Worm (Caenorhabditis elegans) whole organism, young adult: Measurements from ENCODE around the gene gfi-1.

ENCODE experiments used
- B0261.1 ChIP-seq: sonication (generic microtip); optimal IDR thresholded peaks from 2 replicates; lab custom pipeline; 2016; ENCODE audit warnings: mild to moderate bottlenecking, missing genetic modification characterization, moderate library complexity, missing compliant biosample characterization
- F49E8.2 ChIP-seq: sonication (generic microtip); optimal IDR thresholded peaks from 3 replicates; lab custom pipeline; 2017; ENCODE audit warnings: missing genetic modification characterization, mild to moderate bottlenecking, missing compliant biosample characterization, antibody characterized with exemption, moderate library complexity; ENCODE audit not compliant: insufficient read depth
- K11D2.4 ChIP-seq: fragments of 200-800 bp; sonication (Bioruptor generic); IDR thresholded peaks from 2 replicates; pipeline ENCODE4 v1.3.6; 2022; ENCODE audit warnings: missing genetic modification reagents, missing genetic modification characterization, missing compliant biosample characterization
- T07F8.4 ChIP-seq: sonication (generic microtip); optimal IDR thresholded peaks from 2 replicates; lab custom pipeline; 2016; ENCODE audit warnings: mild to moderate bottlenecking, missing genetic modification characterization, moderate library complexity, missing compliant biosample characterization
- T26A5.8 ChIP-seq: sonication (generic microtip); optimal IDR thresholded peaks from 2 replicates; lab custom pipeline; 2016; ENCODE audit warnings: missing genetic modification characterization, missing compliant biosample characterization
- Y53G8AR.9 ChIP-seq: fragments of 200-800 bp; sonication (Bioruptor generic); conservative IDR thresholded peaks from 2 replicates; pipeline ENCODE4 v1.3.6; 2022; ENCODE audit warnings: missing genetic modification reagents, missing genetic modification characterization, missing compliant biosample characterization
- Y67H2A.10 ChIP-seq: fragments of 200-800 bp; sonication (Bioruptor generic); conservative IDR thresholded peaks from 2 replicates; pipeline ENCODE4 v1.3.6; 2022; ENCODE audit warnings: missing genetic modification reagents, missing genetic modification characterization, missing compliant biosample characterization
- ZK185.1 ChIP-seq: sonication (generic microtip); optimal IDR thresholded peaks from 2 replicates; lab custom pipeline; 2016; ENCODE audit warnings: mild to moderate bottlenecking, missing genetic modification characterization, missing compliant biosample characterization; ENCODE audit not compliant: poor library complexity, severe bottlenecking
- bed-2 ChIP-seq: fragments of 200-800 bp; sonication (Bioruptor generic); IDR thresholded peaks from 2 replicates; pipeline ENCODE4 v1.3.6; 2022; ENCODE audit warnings: missing genetic modification reagents, missing genetic modification characterization, missing compliant biosample characterization
- ceh-79 ChIP-seq: sonication (generic microtip); optimal IDR thresholded peaks from 2 replicates; lab custom pipeline; 2017; ENCODE audit warnings: mild to moderate bottlenecking, missing genetic modification characterization, missing compliant biosample characterization
- dox-1 ChIP-seq: fragments of 200-800 bp; sonication (Bioruptor generic); IDR thresholded peaks from 2 replicates; pipeline ENCODE4 v1.3.6; 2022; ENCODE audit warnings: missing genetic modification reagents, missing genetic modification characterization, missing compliant biosample characterization
- dpl-1 ChIP-seq: fragments of 150-350 bp; optimal IDR thresholded peaks from 2 replicates; lab custom pipeline; 2014; ENCODE audit warnings: missing biosample characterization, missing genetic modification reagents, missing genetic modification characterization
- egl-44 ChIP-seq: fragments of 200-800 bp; sonication (Bioruptor generic); IDR thresholded peaks from 2 replicates; pipeline ENCODE4 v1.3.6; 2022; ENCODE audit warnings: missing genetic modification reagents, missing genetic modification characterization, missing compliant biosample characterization
- ekl-4 ChIP-seq: fragments of 200-800 bp; sonication (Bioruptor generic); IDR thresholded peaks from 2 replicates; pipeline ENCODE4 v1.3.6; 2022; ENCODE audit warnings: missing genetic modification reagents, missing genetic modification characterization, missing compliant biosample characterization
- ets-4 ChIP-seq: fragments of 200-800 bp; sonication (Bioruptor generic); optimal IDR thresholded peaks from 2 replicates; lab custom pipeline; 2018; ENCODE audit warnings: mild to moderate bottlenecking, missing genetic modification characterization, missing compliant biosample characterization
- hlh-12 ChIP-seq: sonication (generic microtip); optimal IDR thresholded peaks from 2 replicates; lab custom pipeline; 2016; ENCODE audit warnings: missing genetic modification characterization, missing compliant biosample characterization
- hlh-26 ChIP-seq: fragments of 200-800 bp; sonication (Bioruptor generic); conservative IDR thresholded peaks from 2 replicates; pipeline ENCODE4 v1.3.6; 2022; ENCODE audit warnings: missing genetic modification reagents, missing genetic modification characterization, missing compliant biosample characterization
- hmg-20 ChIP-seq: fragments of 200-800 bp; sonication (Bioruptor generic); IDR thresholded peaks from 2 replicates; pipeline ENCODE4 v1.3.6; 2022; ENCODE audit warnings: missing genetic modification reagents, missing genetic modification characterization, missing compliant biosample characterization
- madf-3 ChIP-seq: fragments of 200-800 bp; sonication (Bioruptor generic); IDR thresholded peaks from 2 replicates; pipeline ENCODE4 v1.3.6; 2022; ENCODE audit warnings: missing genetic modification reagents, missing genetic modification characterization, missing compliant biosample characterization
- madf-6 ChIP-seq: fragments of 200-800 bp; sonication (Bioruptor generic); IDR thresholded peaks from 2 replicates; pipeline ENCODE4 v1.3.6; 2022; ENCODE audit warnings: missing genetic modification reagents, missing genetic modification characterization, missing compliant biosample characterization
- mcd-1 ChIP-seq: fragments of 200-800 bp; sonication (Bioruptor generic); IDR thresholded peaks from 2 replicates; pipeline ENCODE4 v1.3.6; 2022; ENCODE audit warnings: missing genetic modification reagents, missing genetic modification characterization, missing compliant biosample characterization
- mel-28 ChIP-seq: sonication (generic microtip); optimal IDR thresholded peaks from 2 replicates; lab custom pipeline; 2016; ENCODE audit warnings: borderline replicate concordance, mild to moderate bottlenecking, missing genetic modification characterization, missing compliant biosample characterization
- mes-4 ChIP-seq: sonication (generic microtip); optimal IDR thresholded peaks from 2 replicates; lab custom pipeline; 2016; ENCODE audit warnings: missing genotype, missing genetic modification characterization, missing compliant biosample characterization
- mxl-1 ChIP-seq: sonication (generic microtip); optimal IDR thresholded peaks from 2 replicates; lab custom pipeline; 2016; ENCODE audit warnings: missing genetic modification characterization, missing compliant biosample characterization
- nfya-2 ChIP-seq: fragments of 200-800 bp; sonication (Bioruptor generic); IDR thresholded peaks from 2 replicates; pipeline ENCODE4 v1.3.6; 2022; ENCODE audit warnings: missing genetic modification reagents, missing genetic modification characterization, missing compliant biosample characterization
- nfyb-1 ChIP-seq: fragments of 200-800 bp; sonication (Bioruptor generic); IDR thresholded peaks from 2 replicates; pipeline ENCODE4 v1.3.6; 2022; ENCODE audit warnings: missing genetic modification reagents, missing genetic modification characterization, missing compliant biosample characterization
- nhr-120 ChIP-seq: fragments of 200-800 bp; sonication (Bioruptor generic); IDR thresholded peaks from 2 replicates; pipeline ENCODE4 v1.3.6; 2022; ENCODE audit warnings: missing genetic modification characterization, missing compliant biosample characterization
- nhr-179 ChIP-seq: sonication (generic microtip); optimal IDR thresholded peaks from 2 replicates; lab custom pipeline; 2016; ENCODE audit warnings: mild to moderate bottlenecking, missing genetic modification characterization, missing compliant biosample characterization
- nhr-80 ChIP-seq: sonication (generic microtip); optimal IDR thresholded peaks from 2 replicates; lab custom pipeline; 2016; ENCODE audit warnings: missing genetic modification characterization, missing compliant biosample characterization
- rec-8 ChIP-seq, 2 experiments: sonication (generic microtip); optimal IDR thresholded peaks; 2 replicates each; lab custom pipeline; 2016; ENCODE audit warnings: mild to moderate bottlenecking in 2 of 2, missing genetic modification characterization in 2 of 2, missing genetic modification reagents in 2 of 2, missing genotype in 2 of 2, missing biosample characterization in 1 of 2, missing compliant biosample characterization in 1 of 2, moderate library complexity in 1 of 2
- sdz-38 ChIP-seq: sonication (generic microtip); optimal IDR thresholded peaks from 2 replicates; lab custom pipeline; 2016; ENCODE audit warnings: missing genotype, missing genetic modification characterization, missing compliant biosample characterization
- snpc-1.1 ChIP-seq: sonication (generic microtip); optimal IDR thresholded peaks from 2 replicates; lab custom pipeline; 2017; ENCODE audit warnings: missing genetic modification characterization, mild to moderate bottlenecking, missing compliant biosample characterization, antibody characterized with exemption, moderate library complexity, missing genotype, missing genetic modification reagents; ENCODE audit not compliant: insufficient read depth
- snpc-1.3 ChIP-seq: sonication (generic microtip); optimal IDR thresholded peaks from 2 replicates; lab custom pipeline; 2017; ENCODE audit warnings: missing genetic modification characterization, mild to moderate bottlenecking, missing compliant biosample characterization, antibody characterized with exemption, moderate library complexity, missing genotype, missing genetic modification reagents; ENCODE audit not compliant: insufficient read depth
- snpc-3.4 ChIP-seq: sonication (generic microtip); optimal IDR thresholded peaks from 2 replicates; lab custom pipeline; 2017; ENCODE audit warnings: missing genetic modification characterization, mild to moderate bottlenecking, missing compliant biosample characterization, antibody characterized with exemption, moderate library complexity, missing genotype, missing genetic modification reagents
- unc-62 ChIP-seq: fragments of 150-350 bp; optimal IDR thresholded peaks from 2 replicates; lab custom pipeline; 2014; ENCODE audit warnings: missing biosample characterization, missing genetic modification reagents, missing genetic modification characterization
- zfh-2 ChIP-seq: fragments of 200-800 bp; sonication (Bioruptor generic); conservative IDR thresholded peaks from 2 replicates; pipeline ENCODE4 v1.3.6; 2022; ENCODE audit warnings: missing genetic modification reagents, missing genetic modification characterization, missing compliant biosample characterization
- zim-3 ChIP-seq: sonication (generic microtip); optimal IDR thresholded peaks from 2 replicates; lab custom pipeline; 2017; ENCODE audit warnings: mild to moderate bottlenecking, missing genetic modification characterization, moderate library complexity, missing compliant biosample characterization
- ztf-26 ChIP-seq: sonication (generic microtip); optimal IDR thresholded peaks from 2 replicates; lab custom pipeline; 2017; ENCODE audit warnings: missing genetic modification characterization, missing compliant biosample characterization

Gene gfi-1

ce11 chrV:6441613-6442012 lies 41.9 kb upstream of the gfi-1 start, which contains the start of gene T05H4.15:
Gene T05H4.15 (minus strand): TSS chrV:6441713.
- no peak for TF ChIP-seq B0261.1
- TF ChIP-seq rec-8 (tag; optimal IDR thresholded peaks at IDR 0.05; lab: Kevin White, UChicago), result no peak
- TF ChIP-seq T07F8.4, result no peak
- no peak for TF ChIP-seq unc-62 (GFP tag; lab: Kevin White, UChicago)
- no peak for TF ChIP-seq Y53G8AR.9 (GFP tag; lab: Robert Waterston, UW)
- no peak for TF ChIP-seq egl-44 (GFP tag; lab: Robert Waterston, UW)
- no peak for TF ChIP-seq ets-4 (GFP tag; lab: Kevin White, UChicago)
- TF ChIP-seq nfyb-1, result no peak
- TF ChIP-seq Y67H2A.10 (GFP tag; lab: Robert Waterston, UW), result no peak
- TF ChIP-seq ZK185.1 (tag; lab: Kevin White, UChicago), result no peak
- TF ChIP-seq, all 124 proteins: peak for 0

ce11 chrV:6438601-6439000 lies 38.9 kb upstream of the gfi-1 start, which contains the start of gene T05H4.4:
Gene T05H4.4 (plus strand): TSS chrV:6438901.
- TF ChIP-seq ets-4 (GFP tag; lab: Kevin White, UChicago) (no peak), hmg-20 (GFP tag; lab: Robert Waterston, UW) (no peak), snpc-1.1 (no peak), ekl-4 (no peak), dox-1 (GFP tag; lab: Robert Waterston, UW) (no peak), hlh-26 (GFP tag; lab: Robert Waterston, UW) (no peak), T26A5.8 (tag; lab: Kevin White, UChicago) (no peak), snpc-3.4 (no peak), K11D2.4 (no peak), nhr-179 (no peak), B0261.1 (no peak), hlh-12 (tag; lab: Kevin White, UChicago) (no peak), bed-2 (GFP tag; lab: Robert Waterston, UW) (no peak)

- no peak for TF ChIP-seq zim-3
- peak; percentile 26; the same call in 1 of the 2 replicates for TF ChIP-seq madf-6
- TF ChIP-seq mel-28, result no peak
- peak; percentile 45 for TF ChIP-seq snpc-3.4
- 0 out of 2 replicates have a peak, but pooled peaks have one; percentile 54 for TF ChIP-seq madf-3 (GFP tag; lab: Robert Waterston, UW)
- no peak for TF ChIP-seq ztf-26 (tag; lab: Kevin White, UChicago)
- TF ChIP-seq sdz-38 (tag; lab: Kevin White, UChicago), result no peak
- TF ChIP-seq ceh-79, result no peak
- TF ChIP-seq nfya-2, result no peak
- no peak for TF ChIP-seq egl-44 (GFP tag; lab: Robert Waterston, UW)
- TF ChIP-seq nhr-80 (tag; lab: Kevin White, UChicago), result peak; percentile 61
- no peak for TF ChIP-seq B0261.1
- peak; percentile 19; the same call in 1 of the 2 replicates for TF ChIP-seq ekl-4
- no peak for TF ChIP-seq mcd-1 (GFP tag; lab: Robert Waterston, UW)
- TF ChIP-seq mes-4 (tag; lab: Kevin White, UChicago), result no peak
- no peak for TF ChIP-seq zfh-2
- no peak for TF ChIP-seq nhr-120 (GFP tag; lab: Robert Waterston, UW)
- no peak for TF ChIP-seq mxl-1 (tag; lab: Kevin White, UChicago)
- no peak for TF ChIP-seq snpc-1.3 (tag; lab: Kevin White, UChicago)
- peak; percentile 35 for TF ChIP-seq F49E8.2
- no peak for TF ChIP-seq dpl-1 (GFP tag; lab: Kevin White, UChicago)
Observed at ce11 chrV:6436332-6436731, 36.6 kb upstream of the gfi-1 start, which contains the start of gene hpo-19. Gene hpo-19 (plus strand): TSS chrV:6436645.
